Worm (Caenorhabditis elegans) whole organism, midembryonic: ENCODE data around the gene F57A8.7.

Experiments
- T22C8.4 ChIP-seq: fragments of 200-800 bp; sonication (Bioruptor generic); IDR thresholded peaks from 2 replicates; pipeline ENCODE4 v1.3.6; 2022; ENCODE audit warnings: missing genetic modification characterization, missing compliant biosample characterization
- cog-1 ChIP-seq: sonication (generic microtip); optimal IDR thresholded peaks from 2 replicates; lab custom pipeline; 2016; ENCODE audit warnings: missing genetic modification characterization, missing compliant biosample characterization
- flt-1 ChIP-seq: fragments of 200-800 bp; sonication (Bioruptor generic); IDR thresholded peaks from 2 replicates; pipeline ENCODE4 v1.3.6; 2022; ENCODE audit warnings: missing genetic modification characterization, missing compliant biosample characterization
- klf-2 ChIP-seq: fragments of 200-800 bp; sonication (Bioruptor generic); conservative IDR thresholded peaks from 2 replicates; pipeline ENCODE4 v1.3.6; 2022; ENCODE audit warnings: missing genetic modification reagents, missing genetic modification characterization, missing compliant biosample characterization
- med-1 ChIP-seq: sonication (generic microtip); optimal IDR thresholded peaks from 2 replicates; lab custom pipeline; 2017; ENCODE audit warnings: missing genetic modification characterization, mild to moderate bottlenecking, missing compliant biosample characterization, antibody characterized with exemption, missing genetic modification reagents; ENCODE audit not compliant: insufficient read depth
- ref-1 ChIP-seq: fragments of 200-800 bp; sonication (Bioruptor generic); conservative IDR thresholded peaks from 2 replicates; pipeline ENCODE4 v1.3.6; 2022; ENCODE audit warnings: missing genetic modification reagents, missing genetic modification characterization, missing compliant biosample characterization
- tab-1 ChIP-seq: fragments of 200-800 bp; sonication (Bioruptor generic); IDR thresholded peaks from 2 replicates; pipeline ENCODE4 v1.3.6; 2022; ENCODE audit warnings: missing genetic modification characterization, missing compliant biosample characterization
- ztf-23 ChIP-seq: fragments of 200-800 bp; sonication (Bioruptor generic); IDR thresholded peaks from 2 replicates; pipeline ENCODE4 v1.3.6; 2022; ENCODE audit warnings: missing genetic modification reagents, missing genetic modification characterization, missing compliant biosample characterization
- ztf-29 ChIP-seq: fragments of 200-800 bp; sonication (Bioruptor generic); IDR thresholded peaks from 2 replicates; pipeline ENCODE4 v1.3.6; 2022; ENCODE audit warnings: missing genetic modification reagents, missing genetic modification characterization, missing compliant biosample characterization

F57A8.7 gene

ce11 chrV:10103811-10104210 is 28.3 kb downstream of the F57A8.7 start:
- no peak for TF ChIP-seq ztf-29

DNA sequence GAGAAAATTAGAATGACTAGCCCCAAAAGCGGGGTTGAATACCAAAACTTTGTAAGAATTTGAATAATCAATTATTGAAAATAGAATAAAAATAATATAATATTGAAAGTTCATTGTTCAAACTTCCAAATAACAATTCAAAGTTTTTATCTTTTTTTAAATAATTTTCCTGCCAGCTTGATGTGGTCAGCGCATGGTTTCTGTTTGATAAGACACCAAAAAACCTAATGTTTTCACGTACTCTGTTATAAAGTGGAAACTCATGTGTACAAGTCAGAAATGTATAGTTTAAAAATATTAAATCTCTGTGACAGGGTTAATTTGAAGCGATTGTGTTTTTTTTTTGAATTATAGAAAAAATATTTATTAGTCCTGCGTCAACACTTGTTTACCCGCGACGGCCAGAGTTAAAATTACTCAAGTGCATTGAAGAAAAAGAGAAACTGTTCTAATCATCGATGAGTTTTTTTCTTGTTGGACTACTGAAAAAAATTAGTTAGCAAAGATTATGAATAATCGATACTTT is 29.3 kb downstream of the F57A8.7 start, which contains the start of gene ugt-17:
Gene ugt-17, minus strand, starts transcription at position 180 of the 526 bp plus-strand sequence.
- TF ChIP-seq klf-2 (GFP tag; lab: Robert Waterston, UW) (no peak), T22C8.4 (no peak), med-1 (GFP tag; lab: Kevin White, UChicago) (no peak)

ce11 chrV:10105412-10105811 is 29.9 kb downstream of the F57A8.7 start, which contains the start of gene C08B6.2:
Gene C08B6.2, plus strand, starts transcription at chrV:10105712.
- TF ChIP-seq ztf-29 (no peak), klf-2 (GFP tag; lab: Robert Waterston, UW) (no peak), T22C8.4 (no peak), tab-1 (GFP tag; lab: Robert Waterston, UW) (no peak), flt-1 (GFP tag; lab: Robert Waterston, UW) (no peak), ztf-23 (GFP tag; lab: Robert Waterston, UW) (no peak), cog-1 (no peak)

DNA sequence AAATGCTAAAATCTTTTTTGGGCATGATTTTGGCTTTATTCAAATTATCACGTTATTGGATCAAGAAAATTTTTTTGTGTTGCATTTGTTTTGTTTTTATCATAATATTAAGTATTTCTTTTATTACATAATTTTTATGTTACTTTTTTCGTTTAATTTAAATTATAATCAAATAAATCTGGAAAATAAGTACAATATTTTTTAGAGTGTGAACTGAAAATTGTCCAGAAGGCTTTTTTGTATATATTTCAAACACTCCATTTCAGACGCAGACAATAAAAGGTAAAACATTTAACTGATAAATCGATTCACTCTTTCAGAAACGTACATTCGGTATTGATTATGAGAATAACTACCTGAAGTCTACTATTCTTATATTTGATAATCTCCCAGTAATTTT is 31.8 kb downstream of the F57A8.7 start, which contains the start of gene C08B6.11:
Gene C08B6.11, plus strand, starts transcription at position 301 of the 400 bp plus-strand sequence.
- TF ChIP-seq tab-1 (GFP tag; lab: Robert Waterston, UW): no peak
- no peak for TF ChIP-seq T22C8.4
- no peak for TF ChIP-seq klf-2 (GFP tag; lab: Robert Waterston, UW)

DNA sequence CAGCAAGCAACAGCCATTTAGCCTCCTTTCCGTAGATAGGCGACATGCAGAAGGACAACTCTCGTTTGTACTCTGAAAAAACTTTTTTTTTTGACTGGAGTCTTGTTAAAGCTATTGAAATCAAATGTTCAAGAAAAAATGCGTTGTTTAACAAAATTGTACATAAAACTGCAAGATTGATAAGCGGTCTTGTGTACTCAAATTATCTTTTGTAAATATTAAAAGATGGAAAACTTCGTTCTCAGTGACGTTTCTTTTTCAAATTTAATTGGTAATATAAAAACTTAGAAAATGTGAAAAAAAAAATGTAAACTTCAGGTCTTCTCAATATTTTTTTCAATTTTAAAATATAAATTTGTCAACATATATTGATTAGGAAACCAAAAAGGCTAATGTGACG is 35.6 kb downstream of the F57A8.7 start:
- TF ChIP-seq cog-1 (no peak), tab-1 (GFP tag; lab: Robert Waterston, UW) (no peak), ref-1 (no peak), ztf-23 (GFP tag; lab: Robert Waterston, UW) (no peak), T22C8.4 (no peak), flt-1 (GFP tag; lab: Robert Waterston, UW) (no peak), klf-2 (GFP tag; lab: Robert Waterston, UW) (no peak), med-1 (GFP tag; lab: Kevin White, UChicago) (no peak), ztf-29 (no peak)

ce11 chrV:10112187-10112586 is 36.6 kb downstream of the F57A8.7 start, which contains the start of gene C08B6.3:
Gene C08B6.3, minus strand, starts transcription at chrV:10112287.
- TF ChIP-seq ref-1: no peak
- no peak for TF ChIP-seq cog-1

ce11 chrV:10114329-10114728 is 38.8 kb downstream of the F57A8.7 start, which contains the start of gene cht-5:
Gene cht-5, plus strand, starts transcription at chrV:10114629.
- TF ChIP-seq med-1 (GFP tag; lab: Kevin White, UChicago) (no peak), klf-2 (GFP tag; lab: Robert Waterston, UW) (no peak), ztf-23 (GFP tag; lab: Robert Waterston, UW) (no peak), cog-1 (no peak), tab-1 (GFP tag; lab: Robert Waterston, UW) (no peak), T22C8.4 (no peak), flt-1 (GFP tag; lab: Robert Waterston, UW) (no peak), ztf-29 (no peak), ref-1 (no peak)

DNA sequence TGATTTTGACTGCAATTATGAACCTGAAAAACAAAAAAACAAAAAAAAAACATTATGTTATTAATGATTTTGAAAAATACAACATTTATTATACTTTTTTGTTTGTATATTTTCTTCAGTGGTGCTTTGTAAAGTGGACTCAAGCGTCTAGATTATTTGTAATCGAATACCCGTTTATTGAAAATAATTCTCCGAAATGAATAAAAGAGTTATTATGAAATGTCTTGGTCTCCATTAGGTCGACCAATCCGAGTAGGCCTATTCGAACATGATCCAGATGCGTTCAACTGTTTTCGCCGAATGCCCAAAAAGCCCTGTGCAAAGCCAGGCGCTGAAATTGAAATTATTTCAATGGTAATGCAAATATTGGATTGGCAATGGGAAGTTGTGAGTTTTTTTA is 41.9 kb downstream of the F57A8.7 start, which contains the start of gene C08B6.5:
Gene C08B6.5, plus strand, starts transcription at position 301 of the 400 bp plus-strand sequence.
- TF ChIP-seq tab-1 (GFP tag; lab: Robert Waterston, UW) (no peak), ztf-23 (GFP tag; lab: Robert Waterston, UW) (no peak), T22C8.4 (no peak), cog-1 (no peak), klf-2 (GFP tag; lab: Robert Waterston, UW) (no peak), flt-1 (GFP tag; lab: Robert Waterston, UW) (no peak), med-1 (GFP tag; lab: Kevin White, UChicago) (no peak), ref-1 (no peak), ztf-29 (no peak)

DNA sequence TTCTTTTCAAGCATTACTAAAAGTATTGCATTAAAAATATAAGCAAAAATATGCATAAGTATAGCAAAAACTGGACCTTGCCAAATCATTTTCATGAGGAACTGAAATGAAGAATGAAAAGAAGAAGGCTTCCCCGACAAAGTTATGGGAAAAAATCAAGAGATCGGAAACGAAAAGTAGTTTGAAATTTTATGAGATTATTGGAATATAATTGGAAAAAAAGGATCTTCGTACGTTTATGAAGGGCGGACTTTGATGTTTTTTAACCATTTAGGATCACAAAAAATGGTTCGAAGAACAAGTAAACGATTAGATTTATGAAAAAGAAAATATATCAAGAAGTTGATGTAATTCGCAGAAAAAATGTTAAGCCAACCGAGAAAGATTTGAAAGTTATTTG is 45.4 kb downstream of the F57A8.7 start, which contains the start of gene srxa-18:
Gene srxa-18, minus strand, starts transcription at position 100 of the 400 bp plus-strand sequence.
- no peak for TF ChIP-seq ztf-29
- no peak for TF ChIP-seq T22C8.4
- no peak for TF ChIP-seq tab-1 (GFP tag; lab: Robert Waterston, UW)
- TF ChIP-seq flt-1 (GFP tag; lab: Robert Waterston, UW): no peak
- TF ChIP-seq klf-2 (GFP tag; lab: Robert Waterston, UW): no peak
- no peak for TF ChIP-seq ztf-23 (GFP tag; lab: Robert Waterston, UW)
- no peak for TF ChIP-seq cog-1
- TF ChIP-seq ref-1: no peak
- no peak for TF ChIP-seq med-1 (GFP tag; lab: Kevin White, UChicago)

ce11 chrV:10122670-10123069 is 47.1 kb downstream of the F57A8.7 start, which contains the start of gene srxa-19:
Gene srxa-19, minus strand, starts transcription at chrV:10122770.
- no peak for TF ChIP-seq ref-1
- no peak for TF ChIP-seq klf-2 (GFP tag; lab: Robert Waterston, UW)
- TF ChIP-seq med-1 (GFP tag; lab: Kevin White, UChicago): no peak
- no peak for TF ChIP-seq T22C8.4
- TF ChIP-seq ztf-23 (GFP tag; lab: Robert Waterston, UW): no peak
- no peak for TF ChIP-seq flt-1 (GFP tag; lab: Robert Waterston, UW)
- no peak for TF ChIP-seq cog-1
- no peak for TF ChIP-seq tab-1 (GFP tag; lab: Robert Waterston, UW)
- no peak for TF ChIP-seq ztf-29

DNA sequence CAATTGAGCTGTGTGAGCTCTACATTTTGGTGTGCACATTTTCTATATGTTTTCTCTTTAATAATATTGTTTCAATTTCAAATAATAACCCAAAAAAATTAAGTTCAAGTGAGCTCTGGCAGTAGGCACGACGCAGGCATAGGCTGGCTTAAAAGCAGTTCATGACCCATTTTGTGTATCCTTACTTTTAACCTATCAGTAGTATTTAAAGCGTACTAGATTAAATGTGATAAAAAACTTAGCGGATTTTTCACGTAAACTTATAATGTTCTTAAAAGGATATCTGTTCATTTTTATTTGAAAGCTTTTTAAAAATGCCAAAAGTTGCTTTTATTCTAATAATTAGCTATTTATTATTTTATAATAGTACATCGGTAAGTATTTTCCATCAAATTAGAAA is 47.8 kb downstream of the F57A8.7 start, which contains the start of gene C08B6.6:
Gene C08B6.6, plus strand, starts transcription at position 301 of the 400 bp plus-strand sequence.
- TF ChIP-seq cog-1: no peak
- TF ChIP-seq ztf-23 (GFP tag; lab: Robert Waterston, UW): no peak
- TF ChIP-seq flt-1 (GFP tag; lab: Robert Waterston, UW): no peak
- TF ChIP-seq klf-2 (GFP tag; lab: Robert Waterston, UW): no peak
- no peak for TF ChIP-seq med-1 (GFP tag; lab: Kevin White, UChicago)
- no peak for TF ChIP-seq T22C8.4
- no peak for TF ChIP-seq ztf-29
- no peak for TF ChIP-seq ref-1
- no peak for TF ChIP-seq tab-1 (GFP tag; lab: Robert Waterston, UW)
